Fruit fly (Drosophila melanogaster) whole organism, adult: ENCODE data around the gene CG31342.

ENCODE experiments used
- CG11617 ChIP-seq: fragments of 200-800 bp; sonication (Bioruptor generic); optimal IDR thresholded peaks from 2 replicates; lab custom pipeline; 2017; ENCODE audit warnings: mild to moderate bottlenecking, missing biosample characterization, missing genetic modification reagents, missing genetic modification characterization
- CG12768 ChIP-seq: fragments of 200-800 bp; sonication (Bioruptor generic); optimal IDR thresholded peaks from 2 replicates; lab custom pipeline; 2017; ENCODE audit warnings: missing biosample characterization, missing genetic modification characterization, mild to moderate bottlenecking, moderate library complexity, missing genetic modification reagents
- CG14711 ChIP-seq: fragments of 200-800 bp; sonication (Bioruptor generic); optimal IDR thresholded peaks from 2 replicates; lab custom pipeline; 2018; ENCODE audit warnings: missing biosample characterization, mild to moderate bottlenecking, missing genetic modification characterization, moderate library complexity
- CG5204 ChIP-seq: fragments of 200-800 bp; sonication (Bioruptor generic); optimal IDR thresholded peaks from 2 replicates; lab custom pipeline; 2016; ENCODE audit warnings: missing biosample characterization, missing genetic modification characterization
- Clk ChIP-seq: fragments of 200-800 bp; sonication (Bioruptor generic); optimal IDR thresholded peaks from 2 replicates; lab custom pipeline; 2017; ENCODE audit warnings: missing biosample characterization, missing genetic modification characterization
- Mnt ChIP-seq: fragments of 200-800 bp; sonication (Bioruptor generic); optimal IDR thresholded peaks from 2 replicates; lab custom pipeline; 2016; ENCODE audit warnings: missing biosample characterization, mild to moderate bottlenecking, missing genetic modification characterization
- bab1 ChIP-seq: fragments of 200-800 bp; sonication (Bioruptor generic); optimal IDR thresholded peaks from 3 replicates; lab custom pipeline; 2019; ENCODE audit warnings: missing biosample characterization, mild to moderate bottlenecking, missing genetic modification characterization, moderate library complexity
- cic ChIP-seq: fragments of 200-800 bp; sonication (Bioruptor generic); optimal IDR thresholded peaks from 2 replicates; lab custom pipeline; 2017; ENCODE audit warnings: missing biosample characterization, mild to moderate bottlenecking, missing genetic modification characterization, moderate library complexity
- cnc ChIP-seq, 2 experiments: fragments of >200 bp; optimal IDR thresholded peaks; 2 replicates each; lab custom pipeline; 2017
- kay ChIP-seq: fragments of 200-800 bp; sonication (Bioruptor generic); peaks from one replicate; lab custom pipeline; 2016; ENCODE audit warnings: missing biosample characterization, missing genetic modification characterization, borderline replicate concordance
- tj ChIP-seq: fragments of 200-800 bp; sonication (Bioruptor generic); optimal IDR thresholded peaks from 3 replicates; lab custom pipeline; 2017; ENCODE audit warnings: missing biosample characterization, mild to moderate bottlenecking, missing genetic modification characterization, moderate library complexity
- toe ChIP-seq: fragments of 200-800 bp; sonication (Bioruptor generic); optimal IDR thresholded peaks from 2 replicates; lab custom pipeline; 2016; ENCODE audit warnings: missing biosample characterization, missing genetic modification characterization

DNA sequence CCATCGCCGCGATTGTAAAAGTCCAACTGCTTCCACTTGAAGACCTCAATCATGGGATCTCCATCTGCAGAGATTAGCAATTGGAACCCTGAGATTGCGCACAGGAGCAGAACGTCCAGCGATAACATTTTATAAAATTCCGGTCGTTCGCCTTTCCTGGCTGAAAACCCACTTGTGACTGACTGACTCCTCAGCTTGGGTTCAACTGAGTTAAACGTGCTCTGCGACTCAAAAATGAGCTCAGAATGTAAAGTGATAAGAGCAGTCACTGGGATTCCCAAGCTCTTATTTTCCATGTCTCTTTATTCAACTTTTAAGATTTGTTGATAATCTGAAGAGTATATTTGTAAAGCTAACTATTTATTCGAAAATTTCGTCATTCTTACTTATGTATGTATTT, 7.2 kb downstream of the CG31342 start, which contains the start of gene yellow-f:
- TF ChIP-seq CG5204 (no peak), toe (GFP tag; lab: Kevin White, UChicago) (no peak), CG14711 (tag; lab: Kevin White, UChicago) (no peak), Mnt (no peak), bab1 (GFP tag; lab: Kevin White, UChicago) (no peak), CG11617 (GFP tag; lab: Kevin White, UChicago) (no peak), Clk (no peak), CG12768 (GFP tag; lab: Kevin White, UChicago) (no peak), tj (GFP tag; lab: Kevin White, UChicago) (no peak), cnc (optimal IDR thresholded peaks at IDR 0.05; lab: Kevin White, UChicago) (no peak), kay (GFP tag; lab: Kevin White, UChicago) (no peak), cic (no peak)
